Worm (Caenorhabditis elegans) whole organism, late embryonic: ENCODE measurements around the gene F31F6.1.

Source experiments
- C08G9.2 ChIP-seq: sonication (generic microtip); optimal IDR thresholded peaks from 2 replicates; lab custom pipeline; 2016; ENCODE audit warnings: mild to moderate bottlenecking, missing genetic modification characterization, moderate library complexity, missing compliant biosample characterization
- C38D4.7 ChIP-seq: fragments of 200-800 bp; sonication (Bioruptor generic); optimal IDR thresholded peaks from 2 replicates; lab custom pipeline; 2018; ENCODE audit warnings: mild to moderate bottlenecking, missing genetic modification characterization, moderate library complexity, missing compliant biosample characterization
- F13H6.1 ChIP-seq: sonication (generic microtip); optimal IDR thresholded peaks from 2 replicates; lab custom pipeline; 2016; ENCODE audit warnings: missing genetic modification characterization, missing compliant biosample characterization
- Y22D7AL.16 ChIP-seq: sonication (generic microtip); optimal IDR thresholded peaks from 2 replicates; lab custom pipeline; 2016; ENCODE audit warnings: missing genetic modification characterization, missing compliant biosample characterization
- ceh-14 ChIP-seq: sonication (generic microtip); optimal IDR thresholded peaks from 2 replicates; lab custom pipeline; 2016; ENCODE audit warnings: missing genotype, missing genetic modification characterization, missing compliant biosample characterization
- ceh-18 ChIP-seq: sonication (generic microtip); optimal IDR thresholded peaks from 2 replicates; lab custom pipeline; 2016; ENCODE audit warnings: missing genetic modification characterization, missing compliant biosample characterization
- ceh-19 ChIP-seq: fragments of 200-800 bp; sonication (Bioruptor generic); optimal IDR thresholded peaks from 2 replicates; lab custom pipeline; 2018; ENCODE audit warnings: mild to moderate bottlenecking, missing genetic modification characterization, missing compliant biosample characterization
- ceh-24 ChIP-seq: sonication (generic microtip); optimal IDR thresholded peaks from 2 replicates; lab custom pipeline; 2016; ENCODE audit warnings: mild to moderate bottlenecking, missing genetic modification characterization, missing compliant biosample characterization
- ceh-30 ChIP-seq: fragments of 150-350 bp; optimal IDR thresholded peaks from 2 replicates; lab custom pipeline; 2014; ENCODE audit warnings: missing biosample characterization, missing genetic modification characterization
- ceh-31 ChIP-seq: sonication (generic microtip); optimal IDR thresholded peaks from 2 replicates; lab custom pipeline; 2016; ENCODE audit warnings: missing genetic modification characterization, missing compliant biosample characterization
- ceh-34 ChIP-seq: sonication (generic microtip); optimal IDR thresholded peaks from 2 replicates; lab custom pipeline; 2016; ENCODE audit warnings: mild to moderate bottlenecking, missing genetic modification characterization, missing compliant biosample characterization
- ceh-45 ChIP-seq: fragments of 200-800 bp; sonication (Bioruptor generic); IDR thresholded peaks from 2 replicates; pipeline ENCODE4 v1.3.6; 2022; ENCODE audit warnings: missing genetic modification reagents, missing genetic modification characterization, missing compliant biosample characterization
- ceh-6 ChIP-seq: fragments of 200-800 bp; sonication (Bioruptor generic); optimal IDR thresholded peaks from 2 replicates; lab custom pipeline; 2018; ENCODE audit warnings: mild to moderate bottlenecking, missing genetic modification characterization, missing compliant biosample characterization
- eyg-1 ChIP-seq: sonication (generic microtip); optimal IDR thresholded peaks from 2 replicates; lab custom pipeline; 2016; ENCODE audit warnings: missing genotype, missing genetic modification characterization, missing compliant biosample characterization
- fax-1 ChIP-seq: sonication (generic microtip); optimal IDR thresholded peaks from 2 replicates; lab custom pipeline; 2016; ENCODE audit warnings: missing genotype, missing genetic modification characterization, missing compliant biosample characterization
- fkh-10 ChIP-seq: fragments of 150-350 bp; optimal IDR thresholded peaks from 2 replicates; lab custom pipeline; 2014; ENCODE audit warnings: missing biosample characterization, missing genetic modification reagents, missing genetic modification characterization
- fkh-6 ChIP-seq: sonication (generic microtip); optimal IDR thresholded peaks from 2 replicates; lab custom pipeline; 2016; ENCODE audit warnings: missing genetic modification characterization, missing compliant biosample characterization
- gmeb-2 ChIP-seq: sonication (generic microtip); optimal IDR thresholded peaks from 2 replicates; lab custom pipeline; 2016; ENCODE audit warnings: missing genetic modification characterization, inconsistent platforms, missing compliant biosample characterization
- hlh-13 ChIP-seq: fragments of 200-800 bp; sonication (Bioruptor generic); optimal IDR thresholded peaks from 2 replicates; lab custom pipeline; 2018; ENCODE audit warnings: mild to moderate bottlenecking, missing genetic modification characterization, missing compliant biosample characterization
- hlh-30 ChIP-seq: sonication (generic microtip); optimal IDR thresholded peaks from 2 replicates; lab custom pipeline; 2017; ENCODE audit warnings: antibody characterized with exemption, missing genetic modification characterization, missing compliant biosample characterization; ENCODE audit not compliant: insufficient read depth
- lin-11 ChIP-seq: fragments of 200-800 bp; sonication (Bioruptor generic); optimal IDR thresholded peaks from 2 replicates; lab custom pipeline; 2018; ENCODE audit warnings: mild to moderate bottlenecking, missing genetic modification characterization, missing compliant biosample characterization
- madf-2 ChIP-seq: sonication (generic microtip); optimal IDR thresholded peaks from 2 replicates; lab custom pipeline; 2017; ENCODE audit warnings: missing genetic modification characterization, missing compliant biosample characterization
- mec-3 ChIP-seq: sonication (generic microtip); optimal IDR thresholded peaks from 2 replicates; lab custom pipeline; 2016; ENCODE audit warnings: borderline replicate concordance, missing genetic modification characterization, missing compliant biosample characterization
- nhr-11 ChIP-seq: fragments of 150-350 bp; optimal IDR thresholded peaks from 2 replicates; lab custom pipeline; 2014; ENCODE audit warnings: missing biosample characterization, missing genetic modification characterization
- nhr-232 ChIP-seq: sonication (generic microtip); optimal IDR thresholded peaks from 2 replicates; lab custom pipeline; 2016; ENCODE audit warnings: missing genetic modification characterization, missing compliant biosample characterization
- npax-4 ChIP-seq: sonication (generic microtip); optimal IDR thresholded peaks from 2 replicates; lab custom pipeline; 2016; ENCODE audit warnings: missing genetic modification characterization, missing compliant biosample characterization
- pag-3 ChIP-seq: sonication (generic microtip); optimal IDR thresholded peaks from 2 replicates; lab custom pipeline; 2016; ENCODE audit warnings: missing compliant biosample characterization, missing genetic modification characterization, borderline replicate concordance
- pat-9 ChIP-seq: fragments of 200-800 bp; sonication (Bioruptor generic); optimal IDR thresholded peaks from 2 replicates; lab custom pipeline; 2018; ENCODE audit warnings: mild to moderate bottlenecking, missing genetic modification characterization, moderate library complexity, missing compliant biosample characterization
- pha-4 ChIP-seq: fragments of 150-350 bp; optimal IDR thresholded peaks from 2 replicates; lab custom pipeline; 2018; ENCODE audit warnings: missing biosample characterization, missing genetic modification reagents, missing genetic modification characterization
- pqm-1 ChIP-seq: sonication (generic microtip); optimal IDR thresholded peaks from 2 replicates; lab custom pipeline; 2016; ENCODE audit warnings: missing genetic modification characterization, missing compliant biosample characterization
- rnt-1 ChIP-seq: sonication (generic microtip); optimal IDR thresholded peaks from 2 replicates; lab custom pipeline; 2016; ENCODE audit warnings: missing genetic modification characterization, missing compliant biosample characterization
- sdc-2 ChIP-seq: sonication (generic microtip); optimal IDR thresholded peaks from 2 replicates; lab custom pipeline; 2016; ENCODE audit warnings: missing genotype, missing genetic modification characterization, missing compliant biosample characterization
- sox-2 ChIP-seq: fragments of 200-800 bp; sonication (Bioruptor generic); IDR thresholded peaks from 2 replicates; pipeline ENCODE4 v1.3.6; 2022; ENCODE audit warnings: missing genetic modification reagents, missing genetic modification characterization, missing compliant biosample characterization
- sox-4 ChIP-seq: sonication (generic microtip); optimal IDR thresholded peaks from 2 replicates; lab custom pipeline; 2017; ENCODE audit warnings: mild to moderate bottlenecking, missing genetic modification characterization, inconsistent platforms, missing compliant biosample characterization
- tbx-7 ChIP-seq: sonication (generic microtip); optimal IDR thresholded peaks from 2 replicates; lab custom pipeline; 2016; ENCODE audit warnings: missing genotype, missing genetic modification characterization, missing compliant biosample characterization
- ttx-3 ChIP-seq: sonication (generic microtip); optimal IDR thresholded peaks from 2 replicates; lab custom pipeline; 2016; ENCODE audit warnings: missing genetic modification reagents, missing genetic modification characterization, missing compliant biosample characterization
- unc-86 ChIP-seq: sonication (generic microtip); optimal IDR thresholded peaks from 2 replicates; lab custom pipeline; 2016; ENCODE audit warnings: missing genetic modification characterization, missing compliant biosample characterization

Gene F31F6.1

DNA sequence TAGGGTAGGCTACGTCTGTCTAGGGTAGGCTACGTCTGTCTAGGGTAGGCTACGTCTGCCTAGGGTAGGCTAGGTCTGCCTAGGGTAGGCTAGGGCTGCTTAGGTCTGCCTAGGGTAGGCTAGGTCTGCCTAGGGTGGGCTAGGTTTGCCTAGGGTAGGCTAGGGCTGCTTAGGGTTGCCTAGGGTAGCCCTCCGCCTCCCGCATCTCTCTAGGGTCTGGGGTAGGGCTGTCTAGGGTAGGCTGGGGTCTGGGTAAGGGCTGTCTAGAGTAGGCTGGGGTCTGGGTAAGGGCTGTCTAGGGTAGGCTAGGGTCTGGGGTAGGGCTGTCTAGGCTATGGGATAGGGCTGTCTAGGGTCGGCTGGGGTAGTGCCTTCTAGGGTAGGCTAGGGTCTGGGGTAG is 9.6 kb upstream of the F31F6.1 start:
- no peak for TF ChIP-seq fkh-10
- TF ChIP-seq hlh-13 (GFP tag; lab: Kevin White, UChicago): peak; percentile 17

- no peak for TF ChIP-seq ceh-19
- TF ChIP-seq F13H6.1 (tag; lab: Kevin White, UChicago): no peak
- TF ChIP-seq fkh-10: no peak
- no peak for TF ChIP-seq ttx-3 (tag; lab: Kevin White, UChicago)
- TF ChIP-seq ceh-6 (GFP tag; lab: Kevin White, UChicago): no peak
- no peak for TF ChIP-seq ceh-18 (tag; lab: Kevin White, UChicago)
These were observed 7.6 kb upstream of the F31F6.1 start, which contains the start of gene sssh-1 for ce11 chrX:14875668-14876067. Gene sssh-1, plus strand, starts transcription at chrX:14875968.

ce11 chrX:14872817-14873469 is 4.8 kb upstream of the F31F6.1 start, which contains the start of gene F31F6.3:
Gene F31F6.3, minus strand, starts transcription at chrX:14872867.
- TF ChIP-seq ceh-45 (GFP tag; lab: Robert Waterston, UW): no peak
- no peak for TF ChIP-seq ceh-31 (tag; lab: Kevin White, UChicago)
- TF ChIP-seq Y22D7AL.16 (tag; lab: Kevin White, UChicago): no peak
- TF ChIP-seq sdc-2 (tag; lab: Kevin White, UChicago): no peak
- no peak for TF ChIP-seq lin-11
- TF ChIP-seq unc-86 (tag; lab: Kevin White, UChicago): no peak
- TF ChIP-seq gmeb-2 (tag; lab: Kevin White, UChicago): no peak
- no peak for TF ChIP-seq tbx-7 (tag; lab: Kevin White, UChicago)
- TF ChIP-seq ceh-30 (tag; lab: Kevin White, UChicago): no peak
- no peak for TF ChIP-seq ceh-18 (tag; lab: Kevin White, UChicago)
- no peak for TF ChIP-seq pat-9
- TF ChIP-seq hlh-13 (GFP tag; lab: Kevin White, UChicago): no peak
- no peak for TF ChIP-seq sox-2 (GFP tag; lab: Robert Waterston, UW)
- no peak for TF ChIP-seq mec-3 (tag; lab: Kevin White, UChicago)
- TF ChIP-seq nhr-232: no peak
- no peak for TF ChIP-seq npax-4 (tag; lab: Kevin White, UChicago)
- TF ChIP-seq fkh-6 (tag; lab: Kevin White, UChicago): no peak
- no peak for TF ChIP-seq C38D4.7
- TF ChIP-seq ceh-34: no peak

DNA sequence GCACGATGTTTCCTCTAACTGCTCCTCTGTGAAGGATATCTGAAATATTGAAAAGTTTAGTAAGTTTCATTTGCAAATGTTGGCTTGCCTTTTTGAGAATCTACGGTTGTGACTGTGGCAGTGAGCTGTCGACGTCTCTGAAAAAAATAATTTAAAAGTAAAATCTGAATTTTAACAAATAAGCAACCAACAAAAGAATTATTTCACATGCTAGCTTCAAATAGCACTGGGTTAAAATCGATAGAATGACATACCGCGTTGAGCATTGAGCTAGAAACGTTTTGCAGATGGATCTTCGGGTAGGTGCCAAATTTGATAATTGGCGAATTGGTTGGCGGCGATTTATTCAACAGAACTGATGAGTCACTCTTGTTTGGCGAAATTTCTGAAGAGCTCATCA is 3.7 kb upstream of the F31F6.1 start, which contains the start of gene F31F6.2:
Gene F31F6.2, minus strand, starts transcription at position 101 of the 400 bp plus-strand sequence.
- TF ChIP-seq sox-4 (tag; lab: Kevin White, UChicago): no peak
- TF ChIP-seq tbx-7 (tag; lab: Kevin White, UChicago): no peak
- no peak for TF ChIP-seq madf-2 (tag; lab: Kevin White, UChicago)
- no peak for TF ChIP-seq Y22D7AL.16 (tag; lab: Kevin White, UChicago)
- no peak for TF ChIP-seq pqm-1
- no peak for TF ChIP-seq gmeb-2 (tag; lab: Kevin White, UChicago)
- no peak for TF ChIP-seq nhr-11
- TF ChIP-seq fax-1: no peak
- TF ChIP-seq rnt-1 (tag; lab: Kevin White, UChicago): no peak
- TF ChIP-seq eyg-1 (tag; lab: Kevin White, UChicago): no peak
- TF ChIP-seq ceh-24: no peak
- no peak for TF ChIP-seq ceh-14 (tag; lab: Kevin White, UChicago)
- TF ChIP-seq hlh-30 (tag; lab: Kevin White, UChicago): no peak
- TF ChIP-seq pag-3 (tag; lab: Kevin White, UChicago): no peak
- TF ChIP-seq pha-4 (tag; lab: Kevin White, UChicago): no peak
- no peak for TF ChIP-seq hlh-13 (GFP tag; lab: Kevin White, UChicago)
- TF ChIP-seq ceh-34: no peak
- TF ChIP-seq C08G9.2 (tag; lab: Kevin White, UChicago): no peak
